Fruit fly (Drosophila melanogaster) whole organism, prepupa: ENCODE results near the gene TfIIA-S.
A peak's percentile ranks its signal among the peaks of the same experiment; 100 is the strongest.

Source experiments
- CG10631 ChIP-seq: fragments of 200-800 bp; sonication (Bioruptor generic); optimal IDR thresholded peaks from 2 replicates; lab custom pipeline; 2016; ENCODE audit warnings: missing biosample characterization, missing genetic modification characterization
- CG10669 ChIP-seq: fragments of 200-800 bp; sonication (Bioruptor generic); optimal IDR thresholded peaks from 3 replicates; lab custom pipeline; 2018; ENCODE audit warnings: missing biosample characterization, mild to moderate bottlenecking, missing genetic modification characterization, moderate library complexity
- CG11294 ChIP-seq: fragments of 200-800 bp; sonication (Bioruptor generic); IDR thresholded peaks from 2 replicates; pipeline ENCODE4 v1.3.6; 2022; ENCODE audit warnings: missing biosample characterization, missing genetic modification characterization
- CG11762 ChIP-seq: fragments of 200-800 bp; sonication (Bioruptor generic); optimal IDR thresholded peaks from 3 replicates; lab custom pipeline; 2016; ENCODE audit warnings: missing biosample characterization, missing genetic modification characterization; ENCODE audit not compliant: insufficient read depth
- CG11902 ChIP-seq: fragments of 200-800 bp; sonication (Bioruptor generic); optimal IDR thresholded peaks from 3 replicates; lab custom pipeline; 2016; ENCODE audit warnings: missing biosample characterization, missing genetic modification characterization
- CG15336 ChIP-seq: fragments of 200-800 bp; sonication (Bioruptor generic); IDR thresholded peaks from 2 replicates; pipeline ENCODE4 v1.3.6; 2022; ENCODE audit warnings: missing biosample characterization, missing genetic modification characterization
- CG1621 ChIP-seq: fragments of 200-800 bp; sonication (Bioruptor generic); optimal IDR thresholded peaks from 3 replicates; lab custom pipeline; 2018; ENCODE audit warnings: missing biosample characterization, mild to moderate bottlenecking, missing genetic modification characterization
- CG3032 ChIP-seq: fragments of 200-800 bp; optimal IDR thresholded peaks from 2 replicates; lab custom pipeline; 2019; ENCODE audit warnings: missing biosample characterization, mild to moderate bottlenecking, missing genetic modification characterization, moderate library complexity
- CG31627 ChIP-seq: fragments of 200-800 bp; sonication (Bioruptor generic); optimal IDR thresholded peaks from 3 replicates; lab custom pipeline; 2016; ENCODE audit warnings: missing biosample characterization, missing genetic modification characterization
- CG32006 ChIP-seq: fragments of 200-800 bp; sonication (Bioruptor generic); optimal IDR thresholded peaks from 3 replicates; lab custom pipeline; 2017; ENCODE audit warnings: missing biosample characterization, mild to moderate bottlenecking, missing genetic modification characterization
- CG4318 ChIP-seq: fragments of 200-800 bp; sonication (Bioruptor generic); optimal IDR thresholded peaks from 3 replicates; lab custom pipeline; 2017; ENCODE audit warnings: missing biosample characterization, mild to moderate bottlenecking, missing genetic modification characterization
- CG6276 ChIP-seq: fragments of 200-800 bp; sonication (Bioruptor generic); optimal IDR thresholded peaks from 2 replicates; lab custom pipeline; 2017; ENCODE audit warnings: missing biosample characterization, mild to moderate bottlenecking, missing genetic modification characterization
- CG6792 ChIP-seq: fragments of 200-800 bp; sonication (Bioruptor generic); optimal IDR thresholded peaks from 3 replicates; lab custom pipeline; 2016; ENCODE audit warnings: missing biosample characterization, missing genetic modification characterization
- CG6808 ChIP-seq: fragments of 200-800 bp; sonication (Bioruptor generic); optimal IDR thresholded peaks from 3 replicates; lab custom pipeline; 2017; ENCODE audit warnings: missing biosample characterization, missing genetic modification characterization, mild to moderate bottlenecking, moderate library complexity, missing genetic modification reagents
- CG7368 ChIP-seq: fragments of 200-800 bp; sonication (Bioruptor generic); optimal IDR thresholded peaks from 3 replicates; lab custom pipeline; 2016; ENCODE audit warnings: missing biosample characterization, missing genetic modification characterization
- CG8119 ChIP-seq: fragments of 200-800 bp; sonication (Bioruptor generic); IDR thresholded peaks from 3 replicates; pipeline ENCODE4 v1.3.6; 2022; ENCODE audit warnings: missing biosample characterization, missing genetic modification characterization
- CG8632 ChIP-seq: fragments of 200-800 bp; sonication (Bioruptor generic); optimal IDR thresholded peaks from 3 replicates; lab custom pipeline; 2016; ENCODE audit warnings: missing biosample characterization, missing genetic modification characterization
- Eip75B ChIP-seq: fragments of 200-800 bp; sonication (Bioruptor generic); optimal IDR thresholded peaks from 3 replicates; lab custom pipeline; 2016; ENCODE audit warnings: missing biosample characterization, missing genetic modification characterization
- Eip78C ChIP-seq: fragments of 200-800 bp; sonication (Bioruptor generic); peaks from one replicate; lab custom pipeline; 2016; ENCODE audit warnings: missing biosample characterization, missing genetic modification characterization
- Ets21C ChIP-seq: fragments of 200-800 bp; sonication (Bioruptor generic); optimal IDR thresholded peaks from 3 replicates; lab custom pipeline; 2016; ENCODE audit warnings: missing biosample characterization, missing genetic modification characterization
- Ets96B ChIP-seq: fragments of 200-800 bp; optimal IDR thresholded peaks from 2 replicates; lab custom pipeline; 2019; ENCODE audit warnings: missing biosample characterization, mild to moderate bottlenecking, missing genetic modification characterization, moderate library complexity
- Gug ChIP-seq: fragments of 200-800 bp; sonication (Bioruptor generic); IDR thresholded peaks from 2 replicates; pipeline ENCODE4 v1.3.6; 2022; ENCODE audit warnings: missing biosample characterization, missing genetic modification characterization
- Hr38 ChIP-seq: sonication (Bioruptor generic); optimal IDR thresholded peaks from 2 replicates; lab custom pipeline; 2016; ENCODE audit warnings: missing biosample characterization, missing genetic modification characterization
- Hr4 ChIP-seq: fragments of 200-800 bp; sonication (Bioruptor generic); optimal IDR thresholded peaks from 3 replicates; lab custom pipeline; 2016; ENCODE audit warnings: missing biosample characterization, missing genetic modification characterization
- Lpt ChIP-seq: fragments of 200-800 bp; sonication (Bioruptor generic); optimal IDR thresholded peaks from 3 replicates; lab custom pipeline; 2016; ENCODE audit warnings: missing biosample characterization, missing genetic modification characterization
- Met ChIP-seq: fragments of 200-800 bp; sonication (Bioruptor generic); optimal IDR thresholded peaks from 3 replicates; lab custom pipeline; 2016; ENCODE audit warnings: missing biosample characterization, missing genetic modification characterization
- OdsH ChIP-seq: fragments of 200-800 bp; sonication (Bioruptor generic); optimal IDR thresholded peaks from 3 replicates; lab custom pipeline; 2016; ENCODE audit warnings: missing biosample characterization, missing genetic modification characterization
- Sox14 ChIP-seq: fragments of 200-800 bp; sonication (Bioruptor generic); optimal IDR thresholded peaks from 3 replicates; lab custom pipeline; 2016; ENCODE audit warnings: missing biosample characterization, missing genetic modification characterization
- Sox15 ChIP-seq: fragments of 200-800 bp; sonication (Bioruptor generic); optimal IDR thresholded peaks from 3 replicates; lab custom pipeline; 2016; ENCODE audit warnings: missing biosample characterization, missing genetic modification characterization
- achi ChIP-seq: fragments of 200-800 bp; sonication (Bioruptor generic); optimal IDR thresholded peaks from 3 replicates; lab custom pipeline; 2016; ENCODE audit warnings: missing biosample characterization, missing genetic modification characterization
- acj6 ChIP-seq: fragments of 200-800 bp; sonication (Bioruptor generic); optimal IDR thresholded peaks from 3 replicates; lab custom pipeline; 2016; ENCODE audit warnings: missing biosample characterization, missing genetic modification characterization
- esn ChIP-seq: fragments of 200-800 bp; sonication (Bioruptor generic); optimal IDR thresholded peaks from 2 replicates; lab custom pipeline; 2016; ENCODE audit warnings: missing biosample characterization, mild to moderate bottlenecking, missing genetic modification characterization, moderate library complexity
- fd59A ChIP-seq: fragments of 200-800 bp; sonication (Bioruptor generic); optimal IDR thresholded peaks from 2 replicates; lab custom pipeline; 2017; ENCODE audit warnings: missing biosample characterization, mild to moderate bottlenecking, missing genetic modification characterization, missing genetic modification reagents
- fkh ChIP-seq: fragments of 200-800 bp; sonication (Bioruptor generic); optimal IDR thresholded peaks from 3 replicates; lab custom pipeline; 2017; ENCODE audit warnings: missing biosample characterization, mild to moderate bottlenecking, missing genetic modification characterization, moderate library complexity
- net ChIP-seq: fragments of 200-800 bp; sonication (Bioruptor generic); optimal IDR thresholded peaks from 3 replicates; lab custom pipeline; 2016; ENCODE audit warnings: missing biosample characterization, missing genetic modification characterization
- pdm3 ChIP-seq: fragments of 200-800 bp; sonication (Bioruptor generic); optimal IDR thresholded peaks from 3 replicates; lab custom pipeline; 2016; ENCODE audit warnings: missing biosample characterization, missing genetic modification characterization
- salr ChIP-seq, 2 experiments: fragments of 200-800 bp; sonication (Bioruptor generic); optimal IDR thresholded peaks; 3 replicates each; lab custom pipeline; 2016 to 2018; ENCODE audit warnings: missing biosample characterization in 2 of 2, missing genetic modification characterization in 2 of 2, mild to moderate bottlenecking in 1 of 2
- spab ChIP-seq: fragments of 200-800 bp; sonication (Bioruptor generic); optimal IDR thresholded peaks from 2 replicates; lab custom pipeline; 2017; ENCODE audit warnings: missing biosample characterization, mild to moderate bottlenecking, missing genetic modification characterization, missing genetic modification reagents
- ss ChIP-seq, 2 experiments: fragments of 200-800 bp; sonication (Bioruptor generic); optimal IDR thresholded peaks; 2 replicates in 1 of 2; 3 replicates in 1 of 2; lab custom pipeline; 2017 to 2018; ENCODE audit warnings: mild to moderate bottlenecking in 2 of 2, missing biosample characterization in 2 of 2, missing genetic modification characterization in 2 of 2, moderate library complexity in 1 of 2
- svp ChIP-seq: fragments of 200-800 bp; sonication (Bioruptor generic); peaks from one replicate; lab custom pipeline; 2016; ENCODE audit warnings: missing biosample characterization, missing genetic modification characterization
- topi ChIP-seq: fragments of 200-800 bp; sonication (Bioruptor generic); optimal IDR thresholded peaks from 3 replicates; lab custom pipeline; 2016; ENCODE audit warnings: missing biosample characterization, missing genetic modification characterization
- vri ChIP-seq: fragments of 200-800 bp; sonication (Bioruptor generic); optimal IDR thresholded peaks from 3 replicates; lab custom pipeline; 2016; ENCODE audit warnings: missing biosample characterization, mild to moderate bottlenecking, missing genetic modification characterization

Gene TfIIA-S

dm6 chr3R:23884088-23884727 lies 6.7 kb downstream of the TfIIA-S start (continued):
- TF ChIP-seq Ets21C (GFP tag; lab: Kevin White, UChicago) (no peak), CG4318 (GFP tag; lab: Kevin White, UChicago) (no peak)

dm6 chr3R:23880280-23880679 lies 10.6 kb downstream of the TfIIA-S start:
- TF ChIP-seq svp (GFP tag; lab: Kevin White, UChicago) (peak; percentile 91), Eip78C (GFP tag; lab: Kevin White, UChicago) (peak; percentile 39), CG31627 (GFP tag; lab: Kevin White, UChicago) (no peak), net (GFP tag; lab: Kevin White, UChicago) (no peak), Eip75B (GFP tag; lab: Kevin White, UChicago) (no peak), Gug (no peak)

dm6 chr3R:23878318-23878799 lies 12.5 kb downstream of the TfIIA-S start:
- TF ChIP-seq svp (GFP tag; lab: Kevin White, UChicago) (no peak), spab (peak; percentile 52), topi (peak; percentile 24), OdsH (peak; percentile 65), CG6808 (GFP tag; lab: Kevin White, UChicago) (peak; percentile 60), fd59A (peak; percentile 60), CG1621 (no peak), CG8632 (GFP tag; lab: Kevin White, UChicago) (peak; percentile 43), Sox14 (GFP tag; lab: Kevin White, UChicago) (peak; percentile 51), CG11294 (GFP tag; lab: Robert Waterston, UW) (no peak), CG8119 (GFP tag; lab: Robert Waterston, UW) (peak; percentile 70), Eip78C (GFP tag; lab: Kevin White, UChicago) (peak; percentile 86), CG11902 (GFP tag; lab: Kevin White, UChicago) (no peak), Hr4 (GFP tag; lab: Kevin White, UChicago) (peak; percentile 70), esn (GFP tag; lab: Kevin White, UChicago) (peak; percentile 8), achi (peak; percentile 41), salr (GFP tag; optimal IDR thresholded peaks at IDR 0.05; lab: Kevin White, UChicago) (peak; percentile 15 to 61), CG3032 (tag; lab: Kevin White, UChicago) (peak; percentile 52), CG6276 (GFP tag; lab: Kevin White, UChicago) (peak; percentile 20), CG10669 (GFP tag; lab: Kevin White, UChicago) (peak; percentile 52), vri (GFP tag; lab: Kevin White, UChicago) (peak; percentile 40), Met (GFP tag; lab: Kevin White, UChicago) (no peak), net (GFP tag; lab: Kevin White, UChicago) (peak; percentile 10), Ets96B (peak; percentile 74), CG15336 (GFP tag; lab: Robert Waterston, UW) (peak; percentile 44; the same call in 1 of the 2 replicates), Hr38 (GFP tag; lab: Kevin White, UChicago) (no peak), acj6 (GFP tag; lab: Kevin White, UChicago) (peak; percentile 30), CG4318 (GFP tag; lab: Kevin White, UChicago) (peak; percentile 71), Sox15 (GFP tag; lab: Kevin White, UChicago) (peak; percentile 22), CG11762 (GFP tag; lab: Kevin White, UChicago) (peak; percentile 39), fkh (GFP tag; lab: Kevin White, UChicago) (no peak), pdm3 (GFP tag; lab: Kevin White, UChicago) (peak; percentile 49), Gug (no peak), CG10631 (GFP tag; lab: Kevin White, UChicago) (peak; percentile 64), CG31627 (GFP tag; lab: Kevin White, UChicago) (no peak), ss (GFP tag; optimal IDR thresholded peaks at IDR 0.05; lab: Kevin White, UChicago) (peak in 1 of 2 experiments; percentile 11), CG6792 (GFP tag; lab: Kevin White, UChicago) (peak; percentile 20), CG7368 (GFP tag; lab: Kevin White, UChicago) (peak; percentile 8), Lpt (GFP tag; lab: Kevin White, UChicago) (peak; percentile 25), Eip75B (GFP tag; lab: Kevin White, UChicago) (peak; percentile 34), CG32006 (GFP tag; lab: Kevin White, UChicago) (peak; percentile 90)
